Worm (Caenorhabditis elegans): Measurements from ENCODE around the gene C13C4.8.

C13C4.8 gene

ce11 chrV:12106841-12107240 is 11.0 kb upstream of the C13C4.8 start, which contains the start of gene nhr-136:
Gene nhr-136 (plus strand): TSS chrV:12107141.
- TF ChIP-seq sma-9 (GFP tag; optimal IDR thresholded peaks at IDR 0.05): no peak
- TF ChIP-seq sma-9 (tag; optimal IDR thresholded peaks at IDR 0.05): no peak
- peak; percentile 21 for TF ChIP-seq nhr-129 (tag; optimal IDR thresholded peaks at IDR 0.05)

- no peak for TF ChIP-seq mbf-1 (tag; optimal IDR thresholded peaks at IDR 0.05)
- TF ChIP-seq ceh-82 (tag; optimal IDR thresholded peaks at IDR 0.05): no peak
- peak; percentile 50 for TF ChIP-seq nhr-129 (tag; optimal IDR thresholded peaks at IDR 0.05)
- TF ChIP-seq nhr-77 (tag; optimal IDR thresholded peaks at IDR 0.05): no peak
- no peak for TF ChIP-seq nhr-10 (tag; optimal IDR thresholded peaks at IDR 0.05)
- no peak for TF ChIP-seq crh-2 (tag; optimal IDR thresholded peaks at IDR 0.05)
- TF ChIP-seq unc-55 (GFP tag; optimal IDR thresholded peaks at IDR 0.05): peak; percentile 29
Measured at ce11 chrV:12111452-12111851, 6.4 kb upstream of the C13C4.8 start, which contains the start of gene lhpp-1. Gene lhpp-1 (minus strand): TSS chrV:12111805.

ce11 chrV:12113726-12114125 is 4.1 kb upstream of the C13C4.8 start:
- TF ChIP-seq fos-1 (tag; optimal IDR thresholded peaks at IDR 0.05) (peak; percentile 64), lin-11 (tag; optimal IDR thresholded peaks at IDR 0.05) (no peak)

- TF ChIP-seq lin-13 (GFP tag; optimal IDR thresholded peaks at IDR 0.05): no peak
- TF ChIP-seq crh-2 (tag; optimal IDR thresholded peaks at IDR 0.05): no peak
- no peak for TF ChIP-seq unc-39 (tag; optimal IDR thresholded peaks at IDR 0.05)
- TF ChIP-seq nhr-21 (tag; optimal IDR thresholded peaks at IDR 0.05): no peak
- TF ChIP-seq nhr-237 (tag; optimal IDR thresholded peaks at IDR 0.05): no peak
- TF ChIP-seq skn-1 (tag; optimal IDR thresholded peaks at IDR 0.05): no peak
- no peak for TF ChIP-seq nhr-12 (tag; optimal IDR thresholded peaks at IDR 0.05)
- no peak for TF ChIP-seq ztf-4 (tag; optimal IDR thresholded peaks at IDR 0.05)
- TF ChIP-seq ceh-16 (tag; optimal IDR thresholded peaks at IDR 0.05): no peak
- TF ChIP-seq lin-39 (tag; optimal IDR thresholded peaks at IDR 0.05): no peak
- no peak for TF ChIP-seq mbf-1 (tag; optimal IDR thresholded peaks at IDR 0.05)
- TF ChIP-seq elt-3 (tag; optimal IDR thresholded peaks at IDR 0.05): no peak
- no peak for TF ChIP-seq C34F6.9 (tag; optimal IDR thresholded peaks at IDR 0.05)
- TF ChIP-seq nhr-11 (tag; optimal IDR thresholded peaks at IDR 0.05): no peak
- TF ChIP-seq lin-11 (tag; optimal IDR thresholded peaks at IDR 0.05): no peak
- no peak for TF ChIP-seq unc-55 (GFP tag; optimal IDR thresholded peaks at IDR 0.05)
- no peak for TF ChIP-seq ama-1 (optimal IDR thresholded peaks at IDR 0.05)
- TF ChIP-seq peb-1 (tag; optimal IDR thresholded peaks at IDR 0.05): no peak
Measured at ce11 chrV:12114693-12115092, 3.1 kb upstream of the C13C4.8 start, which contains the start of gene spin-1. Gene spin-1 (plus strand): TSS chrV:12114993.

- TF ChIP-seq unc-62 (GFP tag; optimal IDR thresholded peaks at IDR 0.05) (no peak), F13H6.1 (tag; optimal IDR thresholded peaks at IDR 0.05) (no peak), lsy-2 (tag; optimal IDR thresholded peaks at IDR 0.05) (no peak), peb-1 (tag; optimal IDR thresholded peaks at IDR 0.05) (no peak), ztf-1 (GFP tag; conservative IDR thresholded peaks at IDR 0.05) (no peak), ceh-16 (tag; optimal IDR thresholded peaks at IDR 0.05) (no peak), ztf-11 (tag; optimal IDR thresholded peaks at IDR 0.05) (no peak), sma-9 (GFP tag; optimal IDR thresholded peaks at IDR 0.05) (peak; percentile 20), sma-9 (tag; optimal IDR thresholded peaks at IDR 0.05) (no peak)
Measured at ce11 chrV:12115150-12115549, 2.7 kb upstream of the C13C4.8 start.

- no peak for TF ChIP-seq elt-3 (tag; optimal IDR thresholded peaks at IDR 0.05)
- no peak for TF ChIP-seq nhr-11 (tag; optimal IDR thresholded peaks at IDR 0.05)
- no peak for TF ChIP-seq aly-2 (tag; optimal IDR thresholded peaks at IDR 0.05)
- no peak for TF ChIP-seq mbf-1 (tag; optimal IDR thresholded peaks at IDR 0.05)
- no peak for TF ChIP-seq nhr-237 (tag; optimal IDR thresholded peaks at IDR 0.05)
- no peak for TF ChIP-seq ztf-4 (tag; optimal IDR thresholded peaks at IDR 0.05)
Measured at ce11 chrV:12120381-12120780, 2.6 kb downstream of the C13C4.8 start, which contains the start of gene C13C4.7. Gene C13C4.7 (minus strand): TSS chrV:12120481.

ce11 chrV:12121274-12121673 is 3.5 kb downstream of the C13C4.8 start, which contains the start of gene C13C4.6:
Gene C13C4.6 (plus strand): TSS chrV:12121574.
- no peak for TF ChIP-seq sem-4 (tag; optimal IDR thresholded peaks at IDR 0.05)
- no peak for TF ChIP-seq alr-1 (tag; optimal IDR thresholded peaks at IDR 0.05)
- TF ChIP-seq ztf-1 (GFP tag; conservative IDR thresholded peaks at IDR 0.05): no peak
